Fruit fly (Drosophila melanogaster): ENCODE results near the gene Lcp65Ac.

Gene Lcp65Ac

DNA sequence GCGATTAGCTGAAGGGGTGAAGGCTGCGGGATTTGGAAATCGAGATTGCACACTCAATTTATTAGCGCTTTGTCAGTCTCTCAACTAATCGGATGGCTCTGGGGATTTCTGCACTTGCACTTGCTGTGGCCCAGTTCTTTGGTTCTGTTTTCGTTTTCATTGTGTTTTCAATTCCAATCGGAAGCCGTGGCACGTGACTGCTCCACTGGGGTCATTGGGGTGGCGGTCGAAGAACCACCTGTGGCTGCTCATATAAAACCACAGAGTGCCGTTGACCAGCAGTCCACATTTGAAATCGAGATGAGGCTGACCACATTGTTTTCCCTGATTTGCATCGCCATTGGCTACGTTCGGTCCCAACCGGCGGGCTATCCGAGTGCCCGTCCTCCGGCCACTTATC is 15.9 kb downstream of the Lcp65Ac start, which contains the start of gene Cpr65Az:
TSS of gene Cpr65Az (plus strand) at position 301 of the 400 bp plus-strand sequence.
- TF ChIP-seq Sin3A (optimal IDR thresholded peaks at IDR 0.05) (no peak), Myc (optimal IDR thresholded peaks at IDR 0.05) (no peak), psq (optimal IDR thresholded peaks at IDR 0.05) (no peak), h (optimal IDR thresholded peaks at IDR 0.05) (no peak), ttk (optimal IDR thresholded peaks at IDR 0.05) (no peak), insv (optimal IDR thresholded peaks at IDR 0.05) (no peak)

DNA sequence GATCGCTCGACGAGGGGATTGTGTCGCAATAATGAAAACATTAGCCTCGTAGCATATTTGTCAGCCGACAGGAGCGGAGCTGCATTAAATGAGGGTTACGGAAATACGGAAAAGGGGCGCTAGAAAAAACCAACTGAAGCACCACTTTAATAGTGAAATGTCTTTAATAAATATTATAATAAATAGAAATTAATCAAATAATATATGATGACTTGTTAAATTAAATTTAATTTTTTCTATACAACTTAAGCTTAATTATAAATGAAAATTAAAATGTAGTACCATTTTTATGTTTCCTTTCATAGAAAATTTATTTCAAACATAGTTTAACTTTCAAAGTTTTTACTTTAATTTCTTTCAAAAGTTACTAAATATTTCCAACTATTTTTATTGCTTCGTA is 17.4 kb downstream of the Lcp65Ac start:
- TF ChIP-seq psq (optimal IDR thresholded peaks at IDR 0.05) (no peak), ttk (optimal IDR thresholded peaks at IDR 0.05) (no peak), insv (optimal IDR thresholded peaks at IDR 0.05) (no peak), h (optimal IDR thresholded peaks at IDR 0.05) (no peak), Sin3A (optimal IDR thresholded peaks at IDR 0.05) (no peak), Myc (optimal IDR thresholded peaks at IDR 0.05) (no peak)

DNA sequence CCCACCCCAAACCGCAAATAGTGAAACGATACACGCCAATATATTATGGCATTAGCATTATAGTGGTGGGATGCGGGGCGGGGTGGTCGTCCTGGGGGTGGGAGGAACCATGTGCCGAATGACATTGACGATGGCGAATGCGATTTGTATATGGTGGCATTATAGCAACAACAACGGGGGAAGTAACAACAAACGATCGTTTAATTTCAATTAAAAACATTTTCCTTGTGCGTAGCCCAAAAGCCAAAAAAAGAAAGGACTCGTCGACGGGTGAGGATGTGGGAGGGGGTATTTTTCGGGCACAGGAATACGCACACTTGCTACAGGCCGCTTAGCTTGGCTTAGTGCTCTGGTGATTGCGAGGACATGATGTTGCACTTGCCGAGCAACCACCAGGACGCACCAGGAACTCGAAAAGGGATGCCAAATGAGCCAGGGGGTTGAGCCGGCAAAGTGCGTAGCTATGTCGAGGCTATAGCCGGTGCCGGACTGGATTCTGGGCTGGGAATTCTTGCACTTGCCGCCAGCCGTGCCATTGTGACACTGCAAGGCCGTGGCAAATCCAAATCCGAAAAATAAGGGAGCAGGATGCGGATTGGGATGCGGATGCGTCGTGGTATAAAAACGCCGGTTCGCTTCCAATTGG is 18.0 kb downstream of the Lcp65Ac start, which contains the start of gene Prdm13:
TSS of gene Prdm13 (plus strand) at position 645 of the 646 bp plus-strand sequence.
- no peak for TF ChIP-seq Sin3A (optimal IDR thresholded peaks at IDR 0.05)
- no peak for TF ChIP-seq ttk (optimal IDR thresholded peaks at IDR 0.05)
- no peak for TF ChIP-seq insv (optimal IDR thresholded peaks at IDR 0.05)
- no peak for TF ChIP-seq psq (optimal IDR thresholded peaks at IDR 0.05)
- TF ChIP-seq h (optimal IDR thresholded peaks at IDR 0.05), result no peak
- TF ChIP-seq Myc (optimal IDR thresholded peaks at IDR 0.05), result no peak

DNA sequence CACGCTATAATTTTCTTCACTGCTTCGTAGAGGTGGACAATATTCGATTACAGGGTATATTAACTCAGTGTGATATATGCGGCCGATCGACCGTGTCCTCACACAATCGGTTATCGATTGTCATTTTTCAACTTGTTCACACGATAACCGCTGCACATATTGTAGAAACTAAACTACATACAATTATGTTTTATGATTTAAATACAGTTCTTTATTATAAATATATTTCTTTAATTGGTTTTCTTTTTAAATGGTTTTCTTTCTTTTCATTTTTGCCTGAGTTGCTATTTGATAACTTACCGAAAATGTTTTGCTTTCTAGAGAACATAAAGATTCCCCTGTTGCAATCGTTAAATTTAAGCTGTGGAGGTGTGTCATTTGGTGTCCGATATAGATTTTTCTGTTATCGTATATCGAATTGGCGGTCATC is 29.2 kb downstream of the Lcp65Ac start, which contains the start of the genes fmt and CG7376:
TSS of gene fmt (minus strand) at position 55 of the 430 bp plus-strand sequence.
TSS of gene CG7376 (plus strand) at position 423 of the 430 bp plus-strand sequence.
- TF ChIP-seq psq (optimal IDR thresholded peaks at IDR 0.05) (no peak), h (optimal IDR thresholded peaks at IDR 0.05) (no peak), Myc (optimal IDR thresholded peaks at IDR 0.05) (no peak), Sin3A (optimal IDR thresholded peaks at IDR 0.05) (no peak), insv (optimal IDR thresholded peaks at IDR 0.05) (no peak), ttk (optimal IDR thresholded peaks at IDR 0.05) (no peak)

DNA sequence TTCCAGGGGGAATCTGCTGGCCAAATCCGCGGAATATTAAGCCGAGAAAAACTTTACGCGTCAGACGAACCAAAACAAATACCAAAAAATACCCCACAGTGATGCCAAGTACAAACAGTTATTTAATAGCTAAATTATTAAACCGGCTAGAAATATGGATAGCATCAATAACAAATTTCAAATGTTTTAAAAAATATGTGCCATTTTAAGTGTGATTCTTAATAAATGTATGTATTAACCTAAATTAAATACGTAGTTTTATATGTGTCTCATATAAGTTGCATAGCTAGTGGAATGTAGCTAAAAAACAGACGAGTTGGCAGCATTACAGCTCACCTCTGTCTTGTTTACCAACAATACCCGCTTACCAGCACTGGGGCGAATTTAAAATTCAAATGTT is 37.2 kb downstream of the Lcp65Ac start, which contains the start of gene CG10274:
TSS of gene CG10274 (minus strand) at position 54 of the 400 bp plus-strand sequence.
- TF ChIP-seq ttk (optimal IDR thresholded peaks at IDR 0.05), result no peak
- no peak for TF ChIP-seq insv (optimal IDR thresholded peaks at IDR 0.05)
- TF ChIP-seq psq (optimal IDR thresholded peaks at IDR 0.05), result no peak
- no peak for TF ChIP-seq h (optimal IDR thresholded peaks at IDR 0.05)
- TF ChIP-seq Myc (optimal IDR thresholded peaks at IDR 0.05), result no peak
- TF ChIP-seq Sin3A (optimal IDR thresholded peaks at IDR 0.05), result no peak

DNA sequence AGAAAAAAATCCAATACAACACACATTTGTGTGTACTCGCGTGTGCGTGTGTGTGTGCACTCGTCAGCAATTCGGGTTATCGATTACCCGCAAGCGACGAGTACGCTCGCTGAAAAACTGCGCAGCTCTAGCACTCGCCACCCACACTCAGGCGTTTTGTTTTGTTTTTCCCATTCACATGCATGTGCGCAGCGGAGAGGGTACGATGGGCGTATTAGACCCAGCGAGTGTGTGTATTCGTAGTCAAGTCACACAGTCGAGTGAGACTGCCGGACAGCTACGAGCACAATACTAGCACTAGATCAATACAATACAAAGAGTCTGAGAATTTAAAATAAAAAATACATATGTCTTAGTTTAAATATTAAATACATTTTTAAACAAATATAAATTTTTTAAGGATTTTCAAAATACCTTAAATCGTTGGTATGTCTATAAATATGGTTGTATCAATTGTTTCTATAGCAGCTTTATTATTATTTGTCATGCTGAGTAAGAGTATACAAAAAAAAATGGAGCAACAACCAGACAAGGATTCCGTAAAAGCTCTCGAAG is 40.3 kb downstream of the Lcp65Ac start, which contains the start of the genes D19B and CG43293:
TSS of gene D19B (minus strand) at position 37 of the 555 bp plus-strand sequence.
TSS of gene CG43293 (plus strand) at position 306 of the 555 bp plus-strand sequence.
- TF ChIP-seq Myc (optimal IDR thresholded peaks at IDR 0.05) (no peak), ttk (optimal IDR thresholded peaks at IDR 0.05) (no peak), h (optimal IDR thresholded peaks at IDR 0.05) (no peak), insv (optimal IDR thresholded peaks at IDR 0.05) (no peak), psq (optimal IDR thresholded peaks at IDR 0.05) (no peak), Sin3A (optimal IDR thresholded peaks at IDR 0.05) (no peak)

DNA sequence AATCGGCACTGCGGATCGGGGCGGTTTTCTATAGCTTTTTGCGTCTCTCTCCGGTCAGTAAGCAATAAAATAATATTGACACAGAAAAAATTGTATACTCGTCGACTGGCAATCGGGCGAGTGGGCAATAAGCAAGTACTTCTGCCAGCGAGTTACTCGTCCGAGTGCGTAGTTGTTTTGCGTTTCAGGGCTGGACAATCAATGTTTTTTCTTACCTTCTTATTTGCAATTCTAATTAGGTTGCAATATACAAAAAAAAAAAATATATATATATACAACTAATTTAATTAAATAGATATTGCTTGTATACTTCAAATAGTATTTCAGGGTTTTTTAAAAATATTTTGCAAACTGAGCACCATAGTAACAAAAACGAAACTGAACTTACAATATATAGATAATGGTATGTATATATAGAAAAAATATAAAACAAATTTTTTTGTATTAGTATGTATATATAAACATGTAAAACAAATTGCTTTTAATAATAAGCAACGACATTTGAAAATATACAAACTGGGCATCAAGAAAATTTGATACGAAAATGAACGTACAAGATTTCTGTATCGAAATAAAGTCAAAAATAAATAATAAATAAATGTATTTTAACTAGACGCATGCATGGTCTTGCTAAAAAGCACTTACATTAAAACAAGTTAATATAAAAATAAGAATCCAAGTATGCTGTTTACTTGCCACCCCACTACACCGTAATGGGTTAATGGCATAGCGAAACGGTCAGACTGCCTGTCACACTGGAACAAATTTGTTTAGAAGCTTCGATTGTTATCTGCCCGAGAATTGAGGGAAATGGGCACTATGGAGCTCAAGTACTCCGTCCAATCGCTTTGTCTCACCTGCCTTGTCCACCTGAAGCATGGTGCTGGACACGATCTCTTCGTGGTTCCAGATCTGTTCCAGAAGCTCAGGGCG is 44.6 kb downstream of the Lcp65Ac start, which contains the start of the genes D19A and CG7386:
TSS of gene D19A (minus strand) at position 129 of the 933 bp plus-strand sequence.
TSS of gene CG7386 (plus strand) at position 751 of the 933 bp plus-strand sequence.
- TF ChIP-seq Sin3A (optimal IDR thresholded peaks at IDR 0.05) (no peak), h (optimal IDR thresholded peaks at IDR 0.05) (no peak), insv (optimal IDR thresholded peaks at IDR 0.05) (no peak), psq (optimal IDR thresholded peaks at IDR 0.05) (no peak), ttk (optimal IDR thresholded peaks at IDR 0.05) (no peak), Myc (optimal IDR thresholded peaks at IDR 0.05) (no peak)

DNA sequence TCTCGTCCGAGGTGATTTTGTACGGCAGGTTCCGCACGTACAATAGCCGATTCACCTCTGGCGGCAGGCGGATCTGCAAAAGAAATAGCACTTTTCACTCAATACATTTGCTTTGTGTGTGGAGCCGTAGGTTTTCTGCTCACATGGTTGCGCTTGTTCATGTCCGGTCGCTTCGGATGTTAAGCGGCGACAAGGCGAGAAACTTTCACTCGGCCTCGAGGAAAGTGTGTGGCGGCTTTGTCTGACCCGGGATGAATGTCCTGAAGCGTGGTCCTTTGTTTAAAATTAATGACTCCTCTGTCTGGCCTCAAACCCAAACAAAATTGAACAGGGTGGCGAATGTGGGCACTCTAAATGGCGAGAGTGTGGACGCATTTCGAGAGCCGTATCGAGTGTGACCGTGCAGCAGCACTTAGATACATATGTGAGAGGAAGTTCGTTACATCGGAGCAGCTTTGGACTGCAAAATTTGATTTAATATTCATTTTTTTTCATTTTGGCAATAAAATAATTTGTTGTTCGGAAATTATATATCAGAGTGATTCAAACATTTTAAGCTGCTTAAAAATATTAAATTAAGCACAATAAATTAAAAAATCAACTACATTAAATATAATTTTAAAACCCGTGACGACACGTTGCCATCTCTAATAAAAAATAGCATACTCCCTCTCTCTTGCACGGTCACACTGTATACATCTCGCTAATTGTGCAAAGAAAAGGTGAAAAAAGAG is 48.4 kb downstream of the Lcp65Ac start, which contains the start of the genes Sf3b6 and Tnpo:
TSS of gene Sf3b6 (minus strand) at position 358 of the 734 bp plus-strand sequence.
TSS of gene Tnpo (plus strand) at position 659 of the 734 bp plus-strand sequence.
- no peak for TF ChIP-seq insv (optimal IDR thresholded peaks at IDR 0.05)
- no peak for TF ChIP-seq psq (optimal IDR thresholded peaks at IDR 0.05)
- no peak for TF ChIP-seq Sin3A (optimal IDR thresholded peaks at IDR 0.05)
- no peak for TF ChIP-seq Myc (optimal IDR thresholded peaks at IDR 0.05)
- no peak for TF ChIP-seq h (optimal IDR thresholded peaks at IDR 0.05)
- no peak for TF ChIP-seq ttk (optimal IDR thresholded peaks at IDR 0.05)

DNA sequence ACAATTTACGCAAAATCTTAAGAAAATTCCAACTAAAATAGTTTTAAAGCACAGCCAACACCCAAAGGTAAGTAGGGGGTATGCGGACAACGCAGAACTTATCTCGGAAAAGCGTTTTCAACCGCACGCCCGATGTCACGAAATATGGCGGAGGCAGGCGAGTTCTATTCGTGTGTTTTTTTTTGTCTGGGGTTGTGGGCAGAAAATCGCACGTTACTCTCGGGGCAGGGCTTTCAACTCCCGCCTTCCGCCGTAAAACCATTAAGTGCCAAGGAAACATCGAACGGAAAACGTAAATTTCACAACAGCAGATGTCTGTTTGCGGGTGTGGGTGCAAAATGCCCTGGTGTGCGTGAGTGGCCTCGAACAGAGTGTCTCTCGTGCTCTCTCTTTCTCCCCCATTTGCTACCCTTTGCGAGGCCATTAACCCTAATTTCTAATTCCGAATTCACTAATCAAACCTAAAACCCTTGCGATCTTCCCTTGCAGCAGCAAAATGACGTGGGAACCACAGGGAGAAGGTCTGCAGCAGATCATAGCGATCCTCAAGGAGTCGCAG is 49.0 kb downstream of the Lcp65Ac start:
- TF ChIP-seq ttk (optimal IDR thresholded peaks at IDR 0.05) (no peak), insv (optimal IDR thresholded peaks at IDR 0.05) (no peak), psq (optimal IDR thresholded peaks at IDR 0.05) (no peak), Myc (optimal IDR thresholded peaks at IDR 0.05) (no peak), h (optimal IDR thresholded peaks at IDR 0.05) (no peak), Sin3A (optimal IDR thresholded peaks at IDR 0.05) (no peak)

Measured in Kc167 (cell line).